Fruit fly (Drosophila melanogaster) whole organism, wandering third instar larva: Measurements from ENCODE around the gene CG43084.
A peak's percentile ranks its signal among the peaks of the same experiment; 100 is the strongest.

Source experiments
- Abd-B ChIP-seq: fragments of >200 bp; optimal IDR thresholded peaks from 2 replicates; lab custom pipeline; 2017; ENCODE audit warnings: missing biosample characterization, missing genetic modification characterization
- CG32264 ChIP-seq: fragments of 200-800 bp; sonication (Bioruptor generic); optimal IDR thresholded peaks from 2 replicates; lab custom pipeline; 2016; ENCODE audit warnings: missing biosample characterization, missing genetic modification characterization
- CG9705 ChIP-seq: fragments of 200-800 bp; sonication (Bioruptor generic); optimal IDR thresholded peaks from 2 replicates; lab custom pipeline; 2018; ENCODE audit warnings: missing biosample characterization, mild to moderate bottlenecking, missing genetic modification characterization
- CrebA ChIP-seq: fragments of 200-800 bp; sonication (Bioruptor generic); optimal IDR thresholded peaks from 2 replicates; lab custom pipeline; 2016; ENCODE audit warnings: missing biosample characterization, mild to moderate bottlenecking, missing genetic modification characterization, borderline replicate concordance
- Dfd ChIP-seq: fragments of >200 bp; optimal IDR thresholded peaks from 2 replicates; lab custom pipeline; 2017; ENCODE audit warnings: missing biosample characterization, missing genetic modification characterization
- Dif ChIP-seq: fragments of 200-275, 200-300 bp; sonication (Bioruptor generic); optimal IDR thresholded peaks from 2 replicates; lab custom pipeline; 2018; ENCODE audit warnings: missing biosample characterization, missing genetic modification characterization; ENCODE audit not compliant: partially characterized antibody
- GATAd ChIP-seq: sonication (Bioruptor generic); optimal IDR thresholded peaks from 2 replicates; lab custom pipeline; 2016; ENCODE audit warnings: missing biosample characterization, missing genetic modification characterization
- Hnf4 ChIP-seq: fragments of 200-800 bp; sonication (Bioruptor generic); optimal IDR thresholded peaks from 2 replicates; lab custom pipeline; 2016; ENCODE audit warnings: missing biosample characterization, mild to moderate bottlenecking, missing genetic modification characterization
- Hr78 ChIP-seq: fragments of >200 bp; optimal IDR thresholded peaks from 2 replicates; lab custom pipeline; 2017; ENCODE audit warnings: missing biosample characterization, missing genetic modification characterization
- Jra ChIP-seq: sonication (Bioruptor generic); optimal IDR thresholded peaks from 2 replicates; lab custom pipeline; 2016; ENCODE audit warnings: missing biosample characterization, missing genetic modification characterization
- Mio ChIP-seq: sonication (Bioruptor generic); optimal IDR thresholded peaks from 2 replicates; lab custom pipeline; 2016; ENCODE audit warnings: missing biosample characterization, missing genetic modification characterization
- Myc ChIP-seq: fragments of >200 bp; optimal IDR thresholded peaks from 2 replicates; lab custom pipeline; 2017
- N ChIP-seq: fragments of >200 bp; optimal IDR thresholded peaks from 2 replicates; lab custom pipeline; 2018; ENCODE audit warnings: missing biosample characterization, missing external identifiers, missing genetic modification characterization
- OdsH ChIP-seq: fragments of 200-800 bp; sonication (Bioruptor generic); optimal IDR thresholded peaks from 2 replicates; lab custom pipeline; 2016; ENCODE audit warnings: missing biosample characterization, mild to moderate bottlenecking, missing genetic modification characterization
- Rel ChIP-seq, 2 experiments: fragments of 200-800 bp; sonication (Bioruptor generic) in 1 of 2; optimal IDR thresholded peaks; 2 replicates in 1 of 2; 3 replicates in 1 of 2; lab custom pipeline; 2016 to 2019; ENCODE audit warnings: mild to moderate bottlenecking in 2 of 2, missing biosample characterization in 2 of 2, missing genetic modification characterization in 2 of 2, moderate library complexity in 1 of 2
- Sp1 ChIP-seq: fragments of 200-800 bp; sonication (Bioruptor generic); optimal IDR thresholded peaks from 3 replicates; lab custom pipeline; 2019; ENCODE audit warnings: missing biosample characterization, mild to moderate bottlenecking, missing genetic modification characterization, moderate library complexity
- Vsx2 ChIP-seq: fragments of 200-300, 225-300 bp; sonication (Bioruptor generic); optimal IDR thresholded peaks from 2 replicates; lab custom pipeline; 2018; ENCODE audit warnings: missing biosample characterization, missing genetic modification characterization; ENCODE audit not compliant: partially characterized antibody
- br ChIP-seq: fragments of 200-800 bp; sonication (Bioruptor generic); optimal IDR thresholded peaks from 2 replicates; lab custom pipeline; 2016; ENCODE audit warnings: missing biosample characterization, missing genetic modification characterization
- brk ChIP-seq: fragments of 200-800 bp; sonication (Bioruptor generic); optimal IDR thresholded peaks from 2 replicates; lab custom pipeline; 2016; ENCODE audit warnings: missing biosample characterization, mild to moderate bottlenecking, missing genetic modification characterization
- dl ChIP-seq, 2 experiments: fragments of 175-275, 200-275 bp in 1 of 2; fragments of 200-275 bp in 1 of 2; sonication (Bioruptor generic); optimal IDR thresholded peaks; lab custom pipeline; 2018; ENCODE audit warnings: mild to moderate bottlenecking in 2 of 2, missing biosample characterization in 2 of 2, missing genetic modification characterization in 2 of 2, moderate library complexity in 2 of 2; ENCODE audit not compliant: partially characterized antibody in 2 of 2, insufficient read depth in 1 of 2
- dmrt93B ChIP-seq: fragments of 200-800 bp; sonication (Bioruptor generic); optimal IDR thresholded peaks from 2 replicates; lab custom pipeline; 2018; ENCODE audit warnings: missing biosample characterization, mild to moderate bottlenecking, missing genetic modification characterization
- foxo ChIP-seq, 2 experiments: fragments of 200-800 bp; sonication (Bioruptor generic); optimal IDR thresholded peaks; 2 replicates in 1 of 2; 3 replicates in 1 of 2; lab custom pipeline; 2016 to 2017; ENCODE audit warnings: missing biosample characterization in 2 of 2, missing genetic modification characterization in 2 of 2
- fru ChIP-seq: fragments of 200-800 bp; sonication (Bioruptor generic); optimal IDR thresholded peaks from 3 replicates; lab custom pipeline; 2016; ENCODE audit warnings: missing biosample characterization, mild to moderate bottlenecking, missing genetic modification characterization
- h ChIP-seq: fragments of 200-800 bp; sonication (Bioruptor generic); optimal IDR thresholded peaks from 3 replicates; lab custom pipeline; 2016; ENCODE audit warnings: missing biosample characterization, mild to moderate bottlenecking, missing genetic modification characterization
- lola ChIP-seq: fragments of >200 bp; optimal IDR thresholded peaks from 2 replicates; lab custom pipeline; 2017; ENCODE audit warnings: missing biosample characterization, missing genetic modification characterization
- pan ChIP-seq: fragments of >200 bp; optimal IDR thresholded peaks from 2 replicates; lab custom pipeline; 2017
- psq ChIP-seq: fragments of 200-800 bp; sonication (Bioruptor generic); optimal IDR thresholded peaks from 3 replicates; lab custom pipeline; 2017; ENCODE audit warnings: missing biosample characterization, mild to moderate bottlenecking, missing genetic modification characterization, moderate library complexity
- sage ChIP-seq: fragments of 200-800 bp; sonication (Bioruptor generic); optimal IDR thresholded peaks from 2 replicates; lab custom pipeline; 2016; ENCODE audit warnings: missing biosample characterization, mild to moderate bottlenecking, missing genetic modification characterization
- sv ChIP-seq: fragments of 200-800 bp; sonication (Bioruptor generic); optimal IDR thresholded peaks from 3 replicates; lab custom pipeline; 2016; ENCODE audit warnings: missing biosample characterization, missing genetic modification characterization
- tai ChIP-seq: sonication (Bioruptor generic); optimal IDR thresholded peaks from 2 replicates; lab custom pipeline; 2016; ENCODE audit warnings: missing biosample characterization, missing genetic modification characterization
- usp ChIP-seq: fragments of >200 bp; optimal IDR thresholded peaks from 2 replicates; lab custom pipeline; 2017; ENCODE audit warnings: missing biosample characterization, missing genetic modification characterization

The CG43084 gene

dm6 chr3L:15692388-15692787 is 41.7 kb downstream of the CG43084 start:
- TF ChIP-seq sage (GFP tag; lab: Kevin White, UChicago) (no peak), tai (GFP tag; lab: Kevin White, UChicago) (no peak), Vsx2 (no peak), Rel (GFP tag; optimal IDR thresholded peaks at IDR 0.05; lab: Kevin White, UChicago) (no peak), Rel (tag; optimal IDR thresholded peaks at IDR 0.05; lab: Kevin White, UChicago) (no peak), lola (GFP tag; lab: Kevin White, UChicago) (no peak), usp (GFP tag; lab: Kevin White, UChicago) (no peak), Mio (GFP tag; lab: Kevin White, UChicago) (no peak), Dfd (no peak), Abd-B (GFP tag; lab: Kevin White, UChicago) (no peak), CrebA (GFP tag; lab: Kevin White, UChicago) (no peak), psq (GFP tag; lab: Kevin White, UChicago) (no peak), dmrt93B (GFP tag; lab: Kevin White, UChicago) (no peak), Jra (GFP tag; lab: Kevin White, UChicago) (no peak), Hr78 (GFP tag; lab: Kevin White, UChicago) (no peak), br (GFP tag; lab: Kevin White, UChicago) (no peak), Myc (no peak), dl (GFP tag; optimal IDR thresholded peaks at IDR 0.05; lab: Kevin White, UChicago; ENCODE audit: insufficient read depth in 1 of 2, partially characterized antibody in 2 of 2) (no peak), Dif (GFP tag; lab: Kevin White, UChicago) (no peak), pan (lab: Kevin White, UChicago) (no peak)
- TF ChIP-seq, all 38 proteins: peak for 0

dm6 chr3L:15692794-15693532 is 42.3 kb downstream of the CG43084 start:
- no peak for TF ChIP-seq fru
- peak; percentile 28 for TF ChIP-seq psq (GFP tag; lab: Kevin White, UChicago)

- peak; percentile 18 for TF ChIP-seq OdsH (GFP tag; lab: Kevin White, UChicago)
- no peak for TF ChIP-seq Hnf4 (GFP tag; lab: Kevin White, UChicago)
Measured at dm6 chr3L:15694406-15694805, 43.8 kb downstream of the CG43084 start.

- TF ChIP-seq Hnf4 (GFP tag; lab: Kevin White, UChicago) (no peak), N (GFP tag; lab: Kevin White, UChicago) (no peak), CrebA (GFP tag; lab: Kevin White, UChicago) (no peak), foxo (GFP tag; optimal IDR thresholded peaks at IDR 0.05; lab: Kevin White, UChicago) (no peak), Mio (GFP tag; lab: Kevin White, UChicago) (no peak), tai (GFP tag; lab: Kevin White, UChicago) (no peak), CG32264 (GFP tag; lab: Kevin White, UChicago) (no peak), Dif (GFP tag; lab: Kevin White, UChicago) (no peak), Dfd (no peak), sv (no peak), Rel (GFP tag; optimal IDR thresholded peaks at IDR 0.05; lab: Kevin White, UChicago) (no peak), Rel (tag; optimal IDR thresholded peaks at IDR 0.05; lab: Kevin White, UChicago) (no peak), sage (GFP tag; lab: Kevin White, UChicago) (no peak), Jra (GFP tag; lab: Kevin White, UChicago) (no peak), CG9705 (GFP tag; lab: Kevin White, UChicago) (no peak), GATAd (GFP tag; lab: Kevin White, UChicago) (no peak), brk (no peak), h (GFP tag; lab: Kevin White, UChicago) (no peak)
Measured at dm6 chr3L:15695195-15695594, 44.5 kb downstream of the CG43084 start.

- TF ChIP-seq Sp1 (GFP tag; lab: Kevin White, UChicago): no peak
- peak; percentile 94 for TF ChIP-seq Dfd
- TF ChIP-seq, all 38 proteins: peak for 1
Measured at dm6 chr3L:15697916-15698315, 47.3 kb downstream of the CG43084 start.
